Worm (Caenorhabditis elegans) whole organism, L1 larva: ENCODE results near the gene C39E6.2.

Experiments used
- dpl-1 ChIP-seq, 3 experiments: fragments of 150-350 bp in 2 of 3; sonication (generic microtip) in 1 of 3; optimal IDR thresholded peaks; 2 replicates each; lab custom pipeline; 2014 to 2017; ENCODE audit warnings: missing biosample characterization in 3 of 3, missing genetic modification characterization in 3 of 3, missing genetic modification reagents in 3 of 3
- egl-27 ChIP-seq, 2 experiments: fragments of 150-350 bp in 1 of 2; sonication (generic microtip); optimal IDR thresholded peaks; 3 replicates each; lab custom pipeline; 2017 to 2018; ENCODE audit warnings: missing biosample characterization in 2 of 2, missing genetic modification characterization in 2 of 2, missing genetic modification reagents in 2 of 2
- fkh-10 ChIP-seq: sonication (generic microtip); optimal IDR thresholded peaks from 2 replicates; lab custom pipeline; 2017; ENCODE audit warnings: missing biosample characterization, missing genetic modification reagents, missing genetic modification characterization
- fos-1 ChIP-seq: fragments of 150-350 bp; optimal IDR thresholded peaks from 2 replicates; lab custom pipeline; 2014; ENCODE audit warnings: missing biosample characterization, missing genetic modification characterization
- nhr-12 ChIP-seq: sonication (generic microtip); optimal IDR thresholded peaks from 2 replicates; lab custom pipeline; 2017; ENCODE audit warnings: missing biosample characterization, missing genetic modification characterization
- pax-3 ChIP-seq: fragments of 200-800 bp; sonication (Bioruptor generic); optimal IDR thresholded peaks from 2 replicates; lab custom pipeline; 2018; ENCODE audit warnings: mild to moderate bottlenecking, missing genetic modification characterization, moderate library complexity, missing compliant biosample characterization
- snpc-4 ChIP-seq: fragments of 150-350 bp; optimal IDR thresholded peaks from 2 replicates; lab custom pipeline; 2014; ENCODE audit warnings: missing biosample characterization, missing genetic modification characterization

- TF ChIP-seq snpc-4 (tag; lab: Kevin White, UChicago) (no peak), fkh-10 (GFP tag; lab: Kevin White, UChicago) (no peak), nhr-12 (no peak), pax-3 (tag; lab: Kevin White, UChicago) (no peak), dpl-1 (GFP tag; optimal IDR thresholded peaks at IDR 0.05; lab: Kevin White, UChicago) (no peak), fos-1 (no peak), egl-27 (tag; optimal IDR thresholded peaks at IDR 0.05; lab: Kevin White, UChicago) (no peak)
Measured at ce11 chrX:4754725-4755124, at the start of gene C39E6.2.
